Fruit fly (Drosophila melanogaster) whole organism, wandering third instar larva: ENCODE measurements around the gene RpS14a.

ENCODE experiments used
- Hnf4 ChIP-seq: fragments of 200-800 bp; sonication (Bioruptor generic); optimal IDR thresholded peaks from 2 replicates; lab custom pipeline; 2016; ENCODE audit warnings: missing biosample characterization, mild to moderate bottlenecking, missing genetic modification characterization
- Hr78 ChIP-seq: fragments of >200 bp; optimal IDR thresholded peaks from 2 replicates; lab custom pipeline; 2017; ENCODE audit warnings: missing biosample characterization, missing genetic modification characterization
- Hr83 ChIP-seq: fragments of 200-300 bp; sonication (Bioruptor generic); optimal IDR thresholded peaks from 2 replicates; lab custom pipeline; 2016; ENCODE audit warnings: missing biosample characterization, mild to moderate bottlenecking, missing genetic modification characterization, moderate library complexity; ENCODE audit not compliant: poor library complexity, severe bottlenecking
- Jra ChIP-seq: sonication (Bioruptor generic); optimal IDR thresholded peaks from 2 replicates; lab custom pipeline; 2016; ENCODE audit warnings: missing biosample characterization, missing genetic modification characterization
- Myc ChIP-seq: fragments of >200 bp; optimal IDR thresholded peaks from 2 replicates; lab custom pipeline; 2017
- Vsx2 ChIP-seq: fragments of 200-300, 225-300 bp; sonication (Bioruptor generic); optimal IDR thresholded peaks from 2 replicates; lab custom pipeline; 2018; ENCODE audit warnings: missing biosample characterization, missing genetic modification characterization; ENCODE audit not compliant: partially characterized antibody
- br ChIP-seq: fragments of 200-800 bp; sonication (Bioruptor generic); optimal IDR thresholded peaks from 2 replicates; lab custom pipeline; 2016; ENCODE audit warnings: missing biosample characterization, missing genetic modification characterization
- dl ChIP-seq, 2 experiments: fragments of 175-275, 200-275 bp in 1 of 2; fragments of 200-275 bp in 1 of 2; sonication (Bioruptor generic); optimal IDR thresholded peaks; lab custom pipeline; 2018; ENCODE audit warnings: mild to moderate bottlenecking in 2 of 2, missing biosample characterization in 2 of 2, missing genetic modification characterization in 2 of 2, moderate library complexity in 2 of 2; ENCODE audit not compliant: partially characterized antibody in 2 of 2, insufficient read depth in 1 of 2
- ey ChIP-seq: fragments of 200-800 bp; sonication (Bioruptor generic); optimal IDR thresholded peaks from 2 replicates; lab custom pipeline; 2016; ENCODE audit warnings: missing biosample characterization, missing genetic modification characterization
- h ChIP-seq: fragments of 200-800 bp; sonication (Bioruptor generic); optimal IDR thresholded peaks from 3 replicates; lab custom pipeline; 2016; ENCODE audit warnings: missing biosample characterization, mild to moderate bottlenecking, missing genetic modification characterization
- rgr ChIP-seq: fragments of 200-800 bp; sonication (Bioruptor generic); optimal IDR thresholded peaks from 3 replicates; lab custom pipeline; 2016; ENCODE audit warnings: missing biosample characterization, mild to moderate bottlenecking, missing genetic modification characterization
- sage ChIP-seq: fragments of 200-800 bp; sonication (Bioruptor generic); optimal IDR thresholded peaks from 2 replicates; lab custom pipeline; 2016; ENCODE audit warnings: missing biosample characterization, mild to moderate bottlenecking, missing genetic modification characterization
- sv ChIP-seq: fragments of 200-800 bp; sonication (Bioruptor generic); optimal IDR thresholded peaks from 3 replicates; lab custom pipeline; 2016; ENCODE audit warnings: missing biosample characterization, missing genetic modification characterization
- tai ChIP-seq: sonication (Bioruptor generic); optimal IDR thresholded peaks from 2 replicates; lab custom pipeline; 2016; ENCODE audit warnings: missing biosample characterization, missing genetic modification characterization

The RpS14a gene

dm6 chrX:7980786-7981185, 47.2 kb downstream of the RpS14a start:
- no peak for TF ChIP-seq h (GFP tag; lab: Kevin White, UChicago)
- no peak for TF ChIP-seq Jra (GFP tag; lab: Kevin White, UChicago)
- TF ChIP-seq sage (GFP tag; lab: Kevin White, UChicago): no peak
- no peak for TF ChIP-seq rgr (GFP tag; lab: Kevin White, UChicago)
- no peak for TF ChIP-seq dl (GFP tag; optimal IDR thresholded peaks at IDR 0.05; lab: Kevin White, UChicago; ENCODE audit: insufficient read depth in 1 of 2, partially characterized antibody in 2 of 2)
- no peak for TF ChIP-seq sv (GFP tag; lab: Kevin White, UChicago)
- TF ChIP-seq br: no peak
- no peak for TF ChIP-seq tai (GFP tag; lab: Kevin White, UChicago)
- no peak for TF ChIP-seq Hr78 (GFP tag; lab: Kevin White, UChicago)
- TF ChIP-seq Hr83 (GFP tag; lab: Kevin White, UChicago): no peak
- no peak for TF ChIP-seq ey
- TF ChIP-seq Vsx2: no peak
- TF ChIP-seq Hnf4 (GFP tag; lab: Kevin White, UChicago): no peak
- TF ChIP-seq Myc: no peak
